Worm (Caenorhabditis elegans) whole organism, young adult: Measurements from ENCODE around the gene ZK353.3.

Experiments used
- B0019.2 ChIP-seq: fragments of 200-800 bp; sonication (Bioruptor generic); conservative IDR thresholded peaks from 2 replicates; pipeline ENCODE4 v1.3.6; 2022; ENCODE audit warnings: missing genetic modification reagents, missing genetic modification characterization, missing compliant biosample characterization
- D2030.7 ChIP-seq: fragments of 200-800 bp; sonication (Bioruptor generic); IDR thresholded peaks from 2 replicates; pipeline ENCODE4 v1.3.6; 2022; ENCODE audit warnings: missing genetic modification reagents, missing genetic modification characterization, missing compliant biosample characterization
- F23B12.7 ChIP-seq: sonication (generic microtip); optimal IDR thresholded peaks from 2 replicates; lab custom pipeline; 2017; ENCODE audit warnings: missing genetic modification characterization, mild to moderate bottlenecking, missing compliant biosample characterization, antibody characterized with exemption, moderate library complexity; ENCODE audit not compliant: insufficient read depth
- F33H1.4 ChIP-seq: fragments of 200-800 bp; sonication (Bioruptor generic); IDR thresholded peaks from 2 replicates; pipeline ENCODE4 v1.3.6; 2022; ENCODE audit warnings: missing genetic modification reagents, missing genetic modification characterization, missing compliant biosample characterization
- Y53G8AR.9 ChIP-seq: fragments of 200-800 bp; sonication (Bioruptor generic); conservative IDR thresholded peaks from 2 replicates; pipeline ENCODE4 v1.3.6; 2022; ENCODE audit warnings: missing genetic modification reagents, missing genetic modification characterization, missing compliant biosample characterization
- Y79H2A.3 ChIP-seq: fragments of 200-800 bp; sonication (Bioruptor generic); conservative IDR thresholded peaks from 2 replicates; pipeline ENCODE4 v1.3.6; 2022; ENCODE audit warnings: missing genetic modification reagents, missing genetic modification characterization, missing compliant biosample characterization
- ZK185.1 ChIP-seq: sonication (generic microtip); optimal IDR thresholded peaks from 2 replicates; lab custom pipeline; 2016; ENCODE audit warnings: mild to moderate bottlenecking, missing genetic modification characterization, missing compliant biosample characterization; ENCODE audit not compliant: poor library complexity, severe bottlenecking
- akir-1 ChIP-seq: fragments of 200-800 bp; sonication (Bioruptor generic); optimal IDR thresholded peaks from 2 replicates; lab custom pipeline; 2018; ENCODE audit warnings: mild to moderate bottlenecking, missing genetic modification characterization, moderate library complexity, missing compliant biosample characterization
- attf-5 ChIP-seq: fragments of 200-800 bp; sonication (Bioruptor generic); optimal IDR thresholded peaks from 2 replicates; lab custom pipeline; 2018; ENCODE audit warnings: mild to moderate bottlenecking, missing genetic modification characterization, missing compliant biosample characterization
- bed-1 ChIP-seq: fragments of 200-800 bp; sonication (Bioruptor generic); IDR thresholded peaks from 2 replicates; pipeline ENCODE4 v1.3.6; 2022; ENCODE audit warnings: missing genetic modification reagents, missing genetic modification characterization, missing compliant biosample characterization
- cebp-1 ChIP-seq, 2 experiments: fragments of 200-800 bp in 1 of 2; sonication (Bioruptor generic) in 1 of 2; sonication (generic microtip) in 1 of 2; IDR thresholded peaks in 1 of 2; optimal IDR thresholded peaks in 1 of 2; 2 replicates each; pipeline versions ENCODE4 v1.3.6 to Lab custom; 2017 to 2022; ENCODE audit warnings: missing compliant biosample characterization in 2 of 2, missing genetic modification characterization in 2 of 2, mild to moderate bottlenecking in 1 of 2, missing genetic modification reagents in 1 of 2, moderate library complexity in 1 of 2
- ceh-27 ChIP-seq: fragments of 200-800 bp; sonication (Bioruptor generic); optimal IDR thresholded peaks from 2 replicates; lab custom pipeline; 2018; ENCODE audit warnings: mild to moderate bottlenecking, missing genetic modification characterization, moderate library complexity, missing compliant biosample characterization
- ceh-91 ChIP-seq: fragments of 200-800 bp; sonication (Bioruptor generic); IDR thresholded peaks from 2 replicates; pipeline ENCODE4 v1.3.6; 2022; ENCODE audit warnings: missing genetic modification reagents, missing genetic modification characterization, missing compliant biosample characterization
- die-1 ChIP-seq: sonication (generic microtip); optimal IDR thresholded peaks from 2 replicates; lab custom pipeline; 2016; ENCODE audit warnings: missing genotype, mild to moderate bottlenecking, missing genetic modification characterization, missing compliant biosample characterization
- dox-1 ChIP-seq: fragments of 200-800 bp; sonication (Bioruptor generic); IDR thresholded peaks from 2 replicates; pipeline ENCODE4 v1.3.6; 2022; ENCODE audit warnings: missing genetic modification reagents, missing genetic modification characterization, missing compliant biosample characterization
- dpl-1 ChIP-seq: fragments of 150-350 bp; optimal IDR thresholded peaks from 2 replicates; lab custom pipeline; 2014; ENCODE audit warnings: missing biosample characterization, missing genetic modification reagents, missing genetic modification characterization
- efl-1 ChIP-seq: fragments of 150-350 bp; optimal IDR thresholded peaks from 2 replicates; lab custom pipeline; 2014; ENCODE audit warnings: missing biosample characterization, missing genetic modification reagents, missing genetic modification characterization
- egl-44 ChIP-seq: fragments of 200-800 bp; sonication (Bioruptor generic); IDR thresholded peaks from 2 replicates; pipeline ENCODE4 v1.3.6; 2022; ENCODE audit warnings: missing genetic modification reagents, missing genetic modification characterization, missing compliant biosample characterization
- egrh-3 ChIP-seq: fragments of 200-800 bp; sonication (Bioruptor generic); IDR thresholded peaks from 2 replicates; pipeline ENCODE4 v1.3.6; 2022; ENCODE audit warnings: missing genetic modification reagents, missing genetic modification characterization, missing compliant biosample characterization
- ekl-4 ChIP-seq: fragments of 200-800 bp; sonication (Bioruptor generic); IDR thresholded peaks from 2 replicates; pipeline ENCODE4 v1.3.6; 2022; ENCODE audit warnings: missing genetic modification reagents, missing genetic modification characterization, missing compliant biosample characterization
- fkh-3 ChIP-seq: sonication (generic microtip); optimal IDR thresholded peaks from 2 replicates; lab custom pipeline; 2016; ENCODE audit warnings: mild to moderate bottlenecking, missing genetic modification characterization, missing compliant biosample characterization
- gei-17 ChIP-seq: fragments of 200-800 bp; sonication (Bioruptor generic); optimal IDR thresholded peaks from 2 replicates; lab custom pipeline; 2018; ENCODE audit warnings: mild to moderate bottlenecking, missing genetic modification characterization, missing compliant biosample characterization
- hlh-12 ChIP-seq: sonication (generic microtip); optimal IDR thresholded peaks from 2 replicates; lab custom pipeline; 2016; ENCODE audit warnings: missing genetic modification characterization, missing compliant biosample characterization
- hmg-1.2 ChIP-seq: fragments of 200-800 bp; sonication (Bioruptor generic); IDR thresholded peaks from 2 replicates; pipeline ENCODE4 v1.3.6; 2022; ENCODE audit warnings: missing genetic modification reagents, missing genetic modification characterization, missing compliant biosample characterization
- hsf-1 ChIP-seq: fragments of 200-800 bp; sonication (Bioruptor generic); IDR thresholded peaks from 2 replicates; pipeline ENCODE4 v1.3.6; 2022; ENCODE audit warnings: missing genetic modification reagents, missing genetic modification characterization, missing compliant biosample characterization
- let-607 ChIP-seq, 2 experiments: fragments of 200-800 bp in 1 of 2; sonication (Bioruptor generic) in 1 of 2; sonication (generic microtip) in 1 of 2; optimal IDR thresholded peaks; 2 replicates each; lab custom pipeline; 2016 to 2018; ENCODE audit warnings: mild to moderate bottlenecking in 2 of 2, missing compliant biosample characterization in 2 of 2, missing genetic modification characterization in 2 of 2, moderate library complexity in 2 of 2, missing genotype in 1 of 2
- lin-35 ChIP-seq, 3 experiments: fragments of 150-350 bp in 2 of 3; sonication (generic microtip) in 1 of 3; optimal IDR thresholded peaks; 2 replicates each; lab custom pipeline; 2014 to 2018; ENCODE audit warnings: missing biosample characterization in 3 of 3, missing genetic modification characterization in 3 of 3, missing genetic modification reagents in 3 of 3
- lin-54 ChIP-seq: fragments of 200-800 bp; sonication (Bioruptor generic); optimal IDR thresholded peaks from 2 replicates; lab custom pipeline; 2018; ENCODE audit warnings: mild to moderate bottlenecking, missing genetic modification characterization, missing compliant biosample characterization
- lsl-1 ChIP-seq: fragments of 200-800 bp; sonication (Bioruptor generic); optimal IDR thresholded peaks from 2 replicates; lab custom pipeline; 2018; ENCODE audit warnings: mild to moderate bottlenecking, missing genetic modification characterization, moderate library complexity, missing compliant biosample characterization
- madf-10 ChIP-seq: sonication (generic microtip); optimal IDR thresholded peaks from 2 replicates; lab custom pipeline; 2016; ENCODE audit warnings: mild to moderate bottlenecking, missing genetic modification characterization, missing compliant biosample characterization
- madf-6 ChIP-seq: fragments of 200-800 bp; sonication (Bioruptor generic); IDR thresholded peaks from 2 replicates; pipeline ENCODE4 v1.3.6; 2022; ENCODE audit warnings: missing genetic modification reagents, missing genetic modification characterization, missing compliant biosample characterization
- madf-8 ChIP-seq: fragments of 200-800 bp; sonication (Bioruptor generic); conservative IDR thresholded peaks from 2 replicates; pipeline ENCODE4 v1.3.6; 2022; ENCODE audit warnings: missing genetic modification reagents, missing genetic modification characterization, missing compliant biosample characterization
- mcd-1 ChIP-seq: fragments of 200-800 bp; sonication (Bioruptor generic); IDR thresholded peaks from 2 replicates; pipeline ENCODE4 v1.3.6; 2022; ENCODE audit warnings: missing genetic modification reagents, missing genetic modification characterization, missing compliant biosample characterization
- mxl-1 ChIP-seq: sonication (generic microtip); optimal IDR thresholded peaks from 2 replicates; lab custom pipeline; 2016; ENCODE audit warnings: missing genetic modification characterization, missing compliant biosample characterization
- nfyb-1 ChIP-seq: fragments of 200-800 bp; sonication (Bioruptor generic); IDR thresholded peaks from 2 replicates; pipeline ENCODE4 v1.3.6; 2022; ENCODE audit warnings: missing genetic modification reagents, missing genetic modification characterization, missing compliant biosample characterization
- nhr-179 ChIP-seq: sonication (generic microtip); optimal IDR thresholded peaks from 2 replicates; lab custom pipeline; 2016; ENCODE audit warnings: mild to moderate bottlenecking, missing genetic modification characterization, missing compliant biosample characterization
- repo-1 ChIP-seq: sonication (generic microtip); optimal IDR thresholded peaks from 2 replicates; lab custom pipeline; 2017; ENCODE audit warnings: mild to moderate bottlenecking, missing genetic modification characterization, missing compliant biosample characterization
- snpc-1.3 ChIP-seq: sonication (generic microtip); optimal IDR thresholded peaks from 2 replicates; lab custom pipeline; 2017; ENCODE audit warnings: missing genetic modification characterization, mild to moderate bottlenecking, missing compliant biosample characterization, antibody characterized with exemption, moderate library complexity, missing genotype, missing genetic modification reagents; ENCODE audit not compliant: insufficient read depth
- snpc-3.4 ChIP-seq: sonication (generic microtip); optimal IDR thresholded peaks from 2 replicates; lab custom pipeline; 2017; ENCODE audit warnings: missing genetic modification characterization, mild to moderate bottlenecking, missing compliant biosample characterization, antibody characterized with exemption, moderate library complexity, missing genotype, missing genetic modification reagents
- sptf-2 ChIP-seq: fragments of 200-800 bp; sonication (Bioruptor generic); optimal IDR thresholded peaks from 2 replicates; lab custom pipeline; 2018; ENCODE audit warnings: mild to moderate bottlenecking, missing genetic modification characterization, missing compliant biosample characterization
- tbx-9 ChIP-seq: sonication (generic microtip); optimal IDR thresholded peaks from 2 replicates; lab custom pipeline; 2016; ENCODE audit warnings: borderline replicate concordance, missing genetic modification characterization, inconsistent platforms, missing compliant biosample characterization
- unc-130 ChIP-seq: sonication (generic microtip); optimal IDR thresholded peaks from 2 replicates; lab custom pipeline; 2016; ENCODE audit warnings: missing genetic modification reagents, missing genetic modification characterization, missing compliant biosample characterization
- xnd-1 ChIP-seq: sonication (generic microtip); optimal IDR thresholded peaks from 2 replicates; lab custom pipeline; 2016; ENCODE audit warnings: missing genotype, missing genetic modification reagents, missing genetic modification characterization, missing compliant biosample characterization
- ztf-26 ChIP-seq: sonication (generic microtip); optimal IDR thresholded peaks from 2 replicates; lab custom pipeline; 2017; ENCODE audit warnings: missing genetic modification characterization, missing compliant biosample characterization

The ZK353.3 gene

DNA sequence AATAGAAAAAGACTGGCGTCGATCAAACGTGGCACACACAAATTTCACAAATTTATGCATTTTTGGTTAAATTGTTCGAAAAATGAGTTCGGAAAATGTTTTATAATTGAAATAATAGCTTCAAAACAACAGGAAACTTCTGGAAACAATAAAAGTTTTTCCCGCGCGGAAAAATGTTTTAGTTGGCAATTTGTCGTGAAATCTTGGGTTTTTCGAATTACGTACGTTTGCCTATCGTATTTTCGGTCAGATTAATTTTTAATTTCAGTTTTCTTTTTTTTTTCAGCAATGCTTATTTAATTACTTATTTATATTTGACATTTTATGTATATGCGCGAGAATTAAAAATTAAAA is 40.3 kb upstream of the ZK353.3 start:
- TF ChIP-seq ceh-91 (peak; percentile 58; the same call in 1 of the 2 replicates), efl-1 (peak; percentile 85), bed-1 (no peak), gei-17 (GFP tag; lab: Kevin White, UChicago) (no peak), F33H1.4 (peak; percentile 61), madf-8 (GFP tag; lab: Robert Waterston, UW) (peak; percentile 64), Y79H2A.3 (GFP tag; lab: Robert Waterston, UW) (no peak), unc-130 (GFP tag; lab: Kevin White, UChicago) (no peak), sptf-2 (no peak), lsl-1 (GFP tag; lab: Kevin White, UChicago) (peak; percentile 61), dpl-1 (GFP tag; lab: Kevin White, UChicago) (peak; percentile 73), xnd-1 (tag; lab: Kevin White, UChicago) (peak; percentile 15), hsf-1 (peak; percentile 96), mxl-1 (no peak), nhr-179 (tag; lab: Kevin White, UChicago) (no peak), madf-6 (GFP tag; lab: Robert Waterston, UW) (peak; percentile 84), B0019.2 (GFP tag; lab: Robert Waterston, UW) (peak; percentile 70), D2030.7 (GFP tag; lab: Robert Waterston, UW) (peak; percentile 67), lin-54 (peak; percentile 9)

DNA sequence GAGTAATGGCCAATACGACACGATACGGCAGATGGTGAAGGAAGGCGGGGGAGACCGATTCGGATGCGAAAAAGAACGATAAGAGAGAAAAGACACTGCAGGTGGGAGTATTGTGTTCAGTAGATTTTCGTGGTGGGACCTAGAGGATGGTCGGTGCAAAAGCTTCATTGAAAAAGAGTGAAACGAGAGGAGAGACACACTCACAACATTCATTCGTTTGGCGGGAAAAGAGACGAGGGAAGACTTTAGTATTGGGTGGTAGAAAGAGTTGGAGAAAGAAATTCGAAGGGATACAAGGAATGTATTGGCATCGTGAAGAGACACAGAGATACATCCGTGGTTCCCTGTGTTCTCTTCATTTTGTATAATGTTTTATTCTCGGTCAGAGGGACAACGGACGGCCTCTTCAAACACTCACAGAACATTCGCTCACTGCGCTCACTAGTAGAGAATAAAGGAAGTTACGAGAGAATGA is 39.3 kb upstream of the ZK353.3 start:
- peak; percentile 26 for TF ChIP-seq snpc-3.4 (tag; lab: Kevin White, UChicago)
- TF ChIP-seq lin-35 (GFP tag; optimal IDR thresholded peaks at IDR 0.05; lab: Kevin White, UChicago) = peak in 1 of 3 experiments; percentile 50
- peak in 1 of 2 experiments; percentile 44 for TF ChIP-seq let-607 (tag; optimal IDR thresholded peaks at IDR 0.05; lab: Kevin White, UChicago)
- TF ChIP-seq madf-8 (GFP tag; lab: Robert Waterston, UW) = no peak
- TF ChIP-seq cebp-1 (GFP tag; IDR thresholded peaks at IDR 0.05; lab: Robert Waterston, UW) = no peak
- peak; percentile 77 for TF ChIP-seq cebp-1 (tag; optimal IDR thresholded peaks at IDR 0.05; lab: Kevin White, UChicago)
- TF ChIP-seq repo-1 (tag; lab: Kevin White, UChicago) = peak; percentile 34
- no peak for TF ChIP-seq akir-1
- TF ChIP-seq egrh-3 = 0 out of 2 replicates have a peak, but pooled peaks have one; percentile 16
- TF ChIP-seq fkh-3 (tag; lab: Kevin White, UChicago) = no peak
- TF ChIP-seq mcd-1 (GFP tag; lab: Robert Waterston, UW) = peak; percentile 47; the same call in 1 of the 2 replicates
- TF ChIP-seq ztf-26 (tag; lab: Kevin White, UChicago) = peak; percentile 44
- TF ChIP-seq egl-44 = 0 out of 2 replicates have a peak, but pooled peaks have one; percentile 25
- TF ChIP-seq dpl-1 (GFP tag; lab: Kevin White, UChicago) = peak; percentile 31
- peak; percentile 79 for TF ChIP-seq attf-5 (GFP tag; lab: Kevin White, UChicago)
- peak; percentile 22; the same call in 1 of the 2 replicates for TF ChIP-seq F33H1.4
- TF ChIP-seq die-1 (tag; lab: Kevin White, UChicago) = peak; percentile 22
- TF ChIP-seq ekl-4 (GFP tag; lab: Robert Waterston, UW) = peak; percentile 65; the same call in 1 of the 2 replicates
- TF ChIP-seq unc-130 (GFP tag; lab: Kevin White, UChicago) = no peak
- no peak for TF ChIP-seq tbx-9 (tag; lab: Kevin White, UChicago)
- 0 out of 2 replicates have a peak, but pooled peaks have one; percentile 40 for TF ChIP-seq Y53G8AR.9 (GFP tag; lab: Robert Waterston, UW)
- peak; percentile 53 for TF ChIP-seq ZK185.1 (tag; lab: Kevin White, UChicago)
- TF ChIP-seq F23B12.7 = no peak
- peak; percentile 12 for TF ChIP-seq snpc-1.3 (tag; lab: Kevin White, UChicago)
- TF ChIP-seq ceh-27 (GFP tag; lab: Kevin White, UChicago) = peak; percentile 65
- peak; percentile 59 for TF ChIP-seq dox-1 (GFP tag; lab: Robert Waterston, UW)
- TF ChIP-seq bed-1 = no peak
- no peak for TF ChIP-seq hlh-12 (tag; lab: Kevin White, UChicago)
- 0 out of 2 replicates have a peak, but pooled peaks have one; percentile 54 for TF ChIP-seq nfyb-1
- TF ChIP-seq hmg-1.2 (GFP tag; lab: Robert Waterston, UW) = peak; percentile 80; the same call in 1 of the 2 replicates
- TF ChIP-seq madf-10 (tag; lab: Kevin White, UChicago) = peak; percentile 54
